Worm (Caenorhabditis elegans): ENCODE data around the gene R13A1.5.

DNA sequence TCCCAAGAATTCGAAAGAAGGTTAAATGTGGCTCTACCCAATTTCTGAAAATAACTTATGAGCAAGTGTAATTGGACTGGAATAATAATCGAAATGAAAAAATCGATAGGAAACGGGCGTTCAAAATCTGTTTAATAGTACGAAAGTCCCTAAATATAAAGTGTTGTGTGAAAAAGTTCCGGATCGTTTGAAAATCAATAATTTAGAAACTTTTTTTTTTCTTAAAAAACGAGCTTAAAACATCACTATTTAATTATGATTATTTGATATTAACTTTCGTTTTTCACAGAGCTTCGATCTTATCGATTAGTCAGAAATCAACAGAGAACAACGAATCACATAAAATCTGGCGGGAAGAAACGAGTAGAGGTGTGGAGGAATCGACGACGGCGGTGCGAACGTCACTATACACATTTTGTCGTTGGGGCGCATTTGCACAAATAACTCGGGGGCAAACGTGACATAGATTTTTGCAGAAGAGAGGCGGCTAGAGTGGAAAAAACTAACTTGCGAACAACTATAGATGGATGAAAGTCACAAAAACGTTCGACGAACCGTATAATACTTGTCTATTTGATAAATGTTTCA lies 46.9 kb downstream of the R13A1.5 start, which contains the start of gene hecd-1:
- no peak for TF ChIP-seq egl-27 (tag; optimal IDR thresholded peaks at IDR 0.05)
- TF ChIP-seq gmeb-1 (tag; optimal IDR thresholded peaks at IDR 0.05): no peak
- TF ChIP-seq unc-55 (GFP tag; optimal IDR thresholded peaks at IDR 0.05): no peak
- TF ChIP-seq elt-1 (tag; optimal IDR thresholded peaks at IDR 0.05): no peak
- TF ChIP-seq lin-13 (GFP tag; optimal IDR thresholded peaks at IDR 0.05): no peak
- no peak for TF ChIP-seq ceh-82 (tag; optimal IDR thresholded peaks at IDR 0.05)
- no peak for TF ChIP-seq nhr-23 (tag; optimal IDR thresholded peaks at IDR 0.05)
- TF ChIP-seq nhr-6 (tag; optimal IDR thresholded peaks at IDR 0.05): no peak
- TF ChIP-seq F13H6.1 (tag; optimal IDR thresholded peaks at IDR 0.05): no peak
- peak; percentile 56 for TF ChIP-seq nhr-129 (tag; optimal IDR thresholded peaks at IDR 0.05)
- TF ChIP-seq sma-9 (GFP tag; optimal IDR thresholded peaks at IDR 0.05): no peak
- no peak for TF ChIP-seq sma-9 (tag; optimal IDR thresholded peaks at IDR 0.05)
- no peak for TF ChIP-seq unc-62 (GFP tag; optimal IDR thresholded peaks at IDR 0.05)
- TF ChIP-seq aly-2 (tag; optimal IDR thresholded peaks at IDR 0.05): no peak

Data from whole organism, L2 larva.